Worm (Caenorhabditis elegans): ENCODE results near the gene F48A11.4.

ce11 chrII:257519-257918 is 41.1 kb upstream of the F48A11.4 start, which contains the start of gene cat-2:
- TF ChIP-seq nhr-11 (tag; optimal IDR thresholded peaks at IDR 0.05) (no peak), unc-62 (GFP tag; optimal IDR thresholded peaks at IDR 0.05) (no peak)
